Worm (Caenorhabditis elegans): ENCODE results near the gene meg-3.

DNA sequence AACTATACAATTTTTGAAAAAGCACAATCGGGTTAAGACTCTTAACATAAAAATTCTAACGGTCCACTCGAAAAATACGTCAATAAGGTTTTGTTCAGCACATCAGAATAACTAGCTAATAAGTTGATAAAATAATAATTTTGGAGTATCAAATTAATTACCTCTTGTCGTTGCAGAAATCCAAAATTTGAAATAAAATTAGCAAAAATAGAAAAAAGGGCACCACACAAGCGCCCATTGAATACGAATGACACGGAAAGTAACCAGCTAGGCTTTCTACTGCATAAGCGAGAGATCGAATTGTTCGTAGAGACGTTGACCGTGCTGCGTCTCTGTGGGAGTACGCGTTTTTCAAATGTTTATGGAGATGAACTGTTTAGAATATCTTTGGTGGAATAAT, 30.3 kb downstream of the meg-3 start:
- TF ChIP-seq tbx-37 (GFP tag; conservative IDR thresholded peaks at IDR 0.05) (no peak), F13C5.2 (tag; optimal IDR thresholded peaks at IDR 0.05) (no peak), ets-7 (tag; optimal IDR thresholded peaks at IDR 0.05) (no peak), ama-1 (optimal IDR thresholded peaks at IDR 0.05) (no peak), hmg-4 (GFP tag; optimal IDR thresholded peaks at IDR 0.05) (no peak), B0310.2 (tag; optimal IDR thresholded peaks at IDR 0.05) (no peak), scrt-1 (GFP tag; IDR thresholded peaks at IDR 0.05) (no peak), flt-1 (GFP tag; IDR thresholded peaks at IDR 0.05) (no peak), aly-1 (tag; optimal IDR thresholded peaks at IDR 0.05) (no peak), pes-1 (GFP tag; IDR thresholded peaks at IDR 0.05) (no peak), ceh-13 (GFP tag; optimal IDR thresholded peaks at IDR 0.05) (no peak), tbx-11 (GFP tag; IDR thresholded peaks at IDR 0.05) (no peak), hnd-1 (tag; optimal IDR thresholded peaks at IDR 0.05) (no peak)

All from whole organism, early embryonic.